Worm (Caenorhabditis elegans): ENCODE measurements around the gene cyp-25A4.
A peak's percentile ranks its signal among the peaks of the same experiment; 100 is the strongest.

Gene cyp-25A4

DNA sequence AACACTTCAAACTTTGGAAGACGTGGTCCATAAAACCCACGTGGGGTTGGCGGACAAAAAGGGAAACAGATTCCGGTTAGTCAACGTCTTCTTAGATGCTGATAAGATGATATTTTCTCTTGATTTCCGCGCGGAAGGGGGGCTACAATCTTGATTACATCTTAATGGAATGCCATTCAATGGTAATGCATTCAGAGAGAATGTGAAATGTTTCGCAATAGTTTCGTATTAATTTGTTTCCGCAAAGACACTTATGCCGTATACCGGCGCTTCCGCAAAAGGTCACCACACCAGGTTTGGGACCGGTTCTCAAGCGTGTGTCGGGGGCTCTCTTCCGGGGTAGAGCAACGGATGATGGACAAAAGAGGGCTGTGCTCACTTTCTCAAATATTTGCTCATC is 22.6 kb upstream of the cyp-25A4 start:
- TF ChIP-seq elt-1 (tag; optimal IDR thresholded peaks at IDR 0.05; ENCODE audit: borderline replicate concordance, insufficient read depth) (peak; percentile 43), nhr-28 (tag; optimal IDR thresholded peaks at IDR 0.05) (no peak), lsy-2 (tag; optimal IDR thresholded peaks at IDR 0.05) (no peak), ham-2 (GFP tag; optimal IDR thresholded peaks at IDR 0.05) (no peak), unc-62 (GFP tag; optimal IDR thresholded peaks at IDR 0.05) (no peak), elt-3 (tag; optimal IDR thresholded peaks at IDR 0.05) (peak; percentile 68), unc-39 (tag; optimal IDR thresholded peaks at IDR 0.05) (no peak), flh-1 (GFP tag; optimal IDR thresholded peaks at IDR 0.05) (no peak), blmp-1 (tag; optimal IDR thresholded peaks at IDR 0.05) (no peak)

DNA sequence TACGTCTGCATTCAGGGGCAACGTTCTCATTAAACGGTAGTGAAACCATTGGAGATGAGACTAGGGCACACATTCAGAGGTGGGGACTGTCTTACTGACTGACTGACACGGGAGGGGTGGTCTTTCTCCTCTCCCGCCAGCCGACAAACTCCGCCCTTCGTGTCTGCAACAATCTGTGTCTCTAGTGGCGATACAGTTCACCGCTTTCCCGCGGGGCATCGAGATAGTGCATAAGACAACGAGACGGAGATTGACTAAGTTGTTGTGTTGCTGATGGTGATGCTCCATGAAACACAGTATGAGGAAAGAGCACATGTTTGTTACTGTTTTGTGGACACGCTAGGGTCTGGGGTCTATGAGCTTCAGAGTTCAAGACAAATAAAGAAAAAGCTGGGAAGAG is 21.5 kb upstream of the cyp-25A4 start:
- TF ChIP-seq nhr-28 (tag; optimal IDR thresholded peaks at IDR 0.05) (no peak), pha-4 (tag; optimal IDR thresholded peaks at IDR 0.05) (peak; percentile 5), unc-62 (GFP tag; optimal IDR thresholded peaks at IDR 0.05) (no peak)

DNA sequence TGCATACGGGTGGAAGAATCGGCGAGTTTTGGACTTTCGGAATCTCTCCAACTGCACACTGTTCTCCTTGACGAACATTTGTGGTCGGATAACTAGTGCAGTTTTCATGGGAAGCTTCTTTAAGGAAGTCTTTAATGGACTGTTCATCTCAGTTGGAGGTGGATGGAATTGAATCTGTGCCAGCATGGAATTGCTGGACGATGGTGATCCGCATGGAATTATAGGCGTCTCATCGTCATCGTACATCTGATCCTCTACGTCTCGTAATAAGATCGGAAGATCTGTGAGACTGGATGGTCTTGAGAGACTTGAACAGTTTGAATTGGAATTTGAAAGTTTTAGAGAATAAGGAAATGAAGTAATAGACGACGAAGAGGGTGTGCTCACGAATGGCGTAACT is 21.1 kb upstream of the cyp-25A4 start:
- TF ChIP-seq lsy-2 (tag; optimal IDR thresholded peaks at IDR 0.05): no peak
- no peak for TF ChIP-seq hlh-1 (tag; optimal IDR thresholded peaks at IDR 0.05)

DNA sequence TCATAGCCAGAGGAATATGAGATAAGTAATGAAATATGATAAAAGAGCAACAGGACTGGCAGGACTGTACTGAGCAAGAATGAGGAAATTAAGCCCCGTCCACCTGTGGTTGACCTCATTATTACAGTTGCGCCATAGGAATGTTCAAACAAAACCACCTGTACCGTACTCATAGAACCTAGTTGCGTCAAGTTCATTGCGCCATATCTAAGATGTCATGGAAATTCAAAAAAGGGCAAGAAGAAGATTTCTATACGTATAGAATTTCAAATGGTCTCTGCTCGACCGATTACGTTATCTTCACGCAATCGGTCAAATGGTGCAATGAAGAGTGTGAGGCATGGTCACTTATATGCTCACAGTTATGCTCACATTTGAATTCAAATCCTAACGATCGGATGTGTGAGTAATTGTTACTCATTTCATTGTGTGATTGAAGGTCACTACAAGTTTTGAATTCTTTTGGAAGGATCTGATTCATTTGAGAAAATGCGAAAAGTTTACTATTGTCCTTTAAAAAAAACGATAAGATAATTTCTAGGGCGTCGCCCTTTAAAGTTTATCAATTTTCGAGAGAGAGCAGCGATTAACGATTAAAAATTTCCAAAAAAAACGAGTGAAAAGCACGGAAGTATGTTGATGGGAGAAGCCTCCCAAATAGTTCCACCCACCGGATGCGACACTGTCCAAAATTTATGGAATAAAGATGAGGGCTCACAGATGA is 20.0 kb upstream of the cyp-25A4 start:
- TF ChIP-seq elt-3 (tag; optimal IDR thresholded peaks at IDR 0.05): no peak
- peak; percentile 79 for TF ChIP-seq zip-8 (tag; optimal IDR thresholded peaks at IDR 0.05)
- TF ChIP-seq lin-13 (tag; optimal IDR thresholded peaks at IDR 0.05): no peak
- no peak for TF ChIP-seq nhr-76 (tag; optimal IDR thresholded peaks at IDR 0.05)
- TF ChIP-seq elt-1 (tag; optimal IDR thresholded peaks at IDR 0.05; ENCODE audit: borderline replicate concordance, insufficient read depth): no peak
- TF ChIP-seq nhr-2 (tag; optimal IDR thresholded peaks at IDR 0.05): peak; percentile 100

DNA sequence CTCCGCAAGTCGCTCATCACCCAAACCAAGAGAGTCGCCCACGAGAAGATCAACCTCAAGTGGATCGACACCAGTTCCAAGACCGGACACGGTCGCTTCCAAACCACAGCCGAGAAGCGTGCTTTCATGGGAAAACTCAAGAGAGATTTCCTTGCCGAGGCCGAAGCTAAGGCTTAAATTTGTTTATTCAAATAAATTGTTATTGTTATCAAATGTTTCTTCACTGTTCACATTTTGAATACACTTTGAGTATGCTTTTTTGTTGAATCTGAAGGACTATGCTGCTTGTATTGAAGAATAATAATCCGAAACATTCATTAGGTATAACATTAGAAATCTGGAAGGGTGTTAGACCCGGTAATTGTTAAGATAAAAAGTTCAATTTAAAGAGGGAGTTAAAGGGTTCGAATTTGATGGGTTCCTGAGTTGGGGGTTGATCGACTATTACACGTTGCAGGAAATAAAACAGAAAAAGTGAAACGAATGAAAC is 17.5 kb upstream of the cyp-25A4 start:
- TF ChIP-seq unc-120 (tag; optimal IDR thresholded peaks at IDR 0.05; ENCODE audit: poor library complexity, severe bottlenecking) (no peak), unc-39 (tag; optimal IDR thresholded peaks at IDR 0.05) (peak; percentile 30)

DNA sequence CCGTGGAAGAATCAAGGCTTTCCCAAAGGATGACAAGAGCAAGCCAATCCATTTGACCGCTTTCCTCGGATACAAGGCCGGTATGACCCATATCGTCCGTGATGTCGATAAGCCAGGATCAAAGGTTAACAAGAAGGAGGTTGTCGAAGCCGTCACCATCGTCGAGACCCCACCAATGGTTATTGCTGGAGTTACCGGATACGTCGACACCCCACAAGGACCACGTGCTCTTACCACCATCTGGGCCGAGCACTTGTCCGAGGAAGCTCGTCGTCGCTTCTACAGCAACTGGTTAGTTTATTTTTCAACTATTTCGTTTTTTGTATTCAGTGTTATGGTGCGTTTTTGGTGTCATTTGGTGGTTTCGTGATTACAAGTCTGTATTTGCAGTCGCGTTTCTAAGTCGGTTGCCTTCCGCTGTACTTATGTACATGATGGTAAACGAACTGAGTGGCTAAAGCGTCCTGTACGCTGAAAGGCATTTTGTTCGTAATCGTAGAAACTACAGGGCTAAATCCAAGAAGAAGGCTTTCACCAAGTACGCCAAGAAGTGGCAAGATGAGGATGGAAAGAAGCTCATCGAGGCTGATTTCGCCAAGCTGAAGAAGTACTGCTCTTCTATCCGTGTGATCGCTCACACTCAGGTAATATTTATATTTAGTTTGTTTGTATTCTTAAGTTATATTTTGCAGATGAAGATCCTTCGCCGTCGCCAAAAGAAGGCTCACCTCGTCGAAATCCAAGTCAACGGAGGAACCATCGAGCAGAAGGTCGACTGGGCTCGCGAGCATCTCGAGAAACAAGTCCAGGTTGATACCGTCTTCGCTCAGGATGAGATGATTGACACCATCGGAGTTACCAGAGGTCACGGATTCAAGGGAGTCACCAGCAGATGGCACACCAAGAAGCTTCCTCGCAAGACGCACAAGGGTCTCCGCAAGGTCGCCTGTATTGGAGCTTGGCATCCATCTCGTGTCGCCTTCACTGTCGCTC is 16.4 kb upstream of the cyp-25A4 start:
- TF ChIP-seq mls-2 (tag; optimal IDR thresholded peaks at IDR 0.05) (no peak), mab-5 (tag; optimal IDR thresholded peaks at IDR 0.05) (no peak), ceh-43 (GFP tag; optimal IDR thresholded peaks at IDR 0.05) (no peak), unc-120 (tag; optimal IDR thresholded peaks at IDR 0.05; ENCODE audit: poor library complexity, severe bottlenecking) (no peak), sem-2 (GFP tag; optimal IDR thresholded peaks at IDR 0.05) (no peak), unc-62 (GFP tag; optimal IDR thresholded peaks at IDR 0.05) (no peak), elt-1 (tag; optimal IDR thresholded peaks at IDR 0.05; ENCODE audit: borderline replicate concordance, insufficient read depth) (no peak)

DNA sequence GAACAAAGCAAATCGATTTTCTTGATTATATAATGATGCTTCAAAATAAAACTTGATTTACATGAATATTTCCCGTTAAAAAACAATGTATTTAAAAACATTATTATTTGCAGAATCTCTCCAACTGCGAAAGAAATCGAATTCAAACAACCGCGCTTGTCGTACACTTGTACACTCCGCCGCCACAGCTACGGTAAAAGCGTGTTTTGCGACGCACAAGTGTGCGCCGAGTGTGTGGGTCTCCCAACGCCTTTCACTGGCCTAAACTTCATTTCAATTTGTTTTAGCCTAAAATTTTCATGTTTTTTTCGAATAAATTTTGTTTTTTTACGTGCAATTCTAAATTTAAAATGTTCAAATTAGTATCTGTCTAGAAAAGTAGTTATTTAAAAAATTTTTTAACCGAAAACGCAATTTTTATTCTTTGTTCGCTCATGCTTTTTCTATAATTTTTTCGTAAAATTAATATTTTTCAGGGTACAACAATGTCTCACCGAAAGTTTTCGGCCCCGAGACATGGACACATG is 15.6 kb upstream of the cyp-25A4 start, which contains the start of gene rpl-3:
TSS of gene rpl-3 (plus strand) at position 477 of the 527 bp plus-strand sequence.
- TF ChIP-seq lin-32 (GFP tag; optimal IDR thresholded peaks at IDR 0.05) (peak; percentile 81), tbx-8 (GFP tag; optimal IDR thresholded peaks at IDR 0.05) (peak; percentile 96), unc-62 (GFP tag; optimal IDR thresholded peaks at IDR 0.05) (peak; percentile 97), sptf-1 (tag; optimal IDR thresholded peaks at IDR 0.05) (peak; percentile 99), elt-1 (tag; optimal IDR thresholded peaks at IDR 0.05; ENCODE audit: borderline replicate concordance, insufficient read depth) (peak; percentile 90), ztf-11 (tag; optimal IDR thresholded peaks at IDR 0.05) (peak; percentile 97), unc-120 (tag; optimal IDR thresholded peaks at IDR 0.05; ENCODE audit: poor library complexity, severe bottlenecking) (peak; percentile 99), bed-3 (GFP tag; optimal IDR thresholded peaks at IDR 0.05) (peak; percentile 85), nhr-28 (tag; optimal IDR thresholded peaks at IDR 0.05) (peak; percentile 93), mls-2 (tag; optimal IDR thresholded peaks at IDR 0.05) (peak; percentile 99), elt-3 (tag; optimal IDR thresholded peaks at IDR 0.05) (peak; percentile 95), blmp-1 (tag; optimal IDR thresholded peaks at IDR 0.05) (peak; percentile 93), ceh-43 (GFP tag; optimal IDR thresholded peaks at IDR 0.05) (peak; percentile 96), M03D4.4 (tag; optimal IDR thresholded peaks at IDR 0.05) (peak; percentile 98), nhr-2 (tag; optimal IDR thresholded peaks at IDR 0.05) (peak; percentile 79), pha-4 (tag; optimal IDR thresholded peaks at IDR 0.05) (peak; percentile 100), ceh-83 (GFP tag; optimal IDR thresholded peaks at IDR 0.05) (peak; percentile 97), sem-2 (GFP tag; optimal IDR thresholded peaks at IDR 0.05) (peak; percentile 80), cnd-1 (tag; optimal IDR thresholded peaks at IDR 0.05) (peak; percentile 99), hlh-1 (tag; optimal IDR thresholded peaks at IDR 0.05) (peak; percentile 92), unc-39 (tag; optimal IDR thresholded peaks at IDR 0.05) (peak; percentile 98), ceh-39 (tag; optimal IDR thresholded peaks at IDR 0.05) (peak; percentile 99), drap-1 (GFP tag; optimal IDR thresholded peaks at IDR 0.05) (peak; percentile 99), flh-1 (GFP tag; optimal IDR thresholded peaks at IDR 0.05) (peak; percentile 78), nhr-76 (tag; optimal IDR thresholded peaks at IDR 0.05) (peak; percentile 14)
